Fruit fly (Drosophila melanogaster): Measurements from ENCODE around the gene CG12438.

Gene CG12438

DNA sequence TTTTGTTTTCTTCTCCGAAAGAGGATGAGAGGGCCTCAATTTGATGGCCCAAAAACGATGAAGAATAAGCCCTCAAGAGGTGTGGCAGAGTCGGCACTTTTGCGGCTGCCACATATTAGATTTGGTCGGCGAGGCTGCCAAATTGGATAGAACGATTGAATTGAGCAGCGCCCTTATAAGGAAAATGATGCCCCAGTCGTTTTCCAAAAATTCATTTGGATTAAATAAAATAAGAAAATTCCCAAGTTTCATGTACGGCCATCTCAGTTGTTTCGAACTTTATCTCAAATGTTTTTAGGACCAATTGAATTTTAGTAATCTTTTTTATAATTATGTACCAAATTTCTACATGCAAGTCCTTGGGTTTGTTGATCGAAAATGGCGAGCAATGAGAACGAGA lies at the start of gene CG12438, which contains the start of gene CG45307:
CG12438 (plus strand) TSS at position 264 of the 400 bp plus-strand sequence.
CG45307 (minus strand) TSS at position 101 of the 400 bp plus-strand sequence.
- TF ChIP-seq noc (tag; optimal IDR thresholded peaks at IDR 0.05): no peak

DNA sequence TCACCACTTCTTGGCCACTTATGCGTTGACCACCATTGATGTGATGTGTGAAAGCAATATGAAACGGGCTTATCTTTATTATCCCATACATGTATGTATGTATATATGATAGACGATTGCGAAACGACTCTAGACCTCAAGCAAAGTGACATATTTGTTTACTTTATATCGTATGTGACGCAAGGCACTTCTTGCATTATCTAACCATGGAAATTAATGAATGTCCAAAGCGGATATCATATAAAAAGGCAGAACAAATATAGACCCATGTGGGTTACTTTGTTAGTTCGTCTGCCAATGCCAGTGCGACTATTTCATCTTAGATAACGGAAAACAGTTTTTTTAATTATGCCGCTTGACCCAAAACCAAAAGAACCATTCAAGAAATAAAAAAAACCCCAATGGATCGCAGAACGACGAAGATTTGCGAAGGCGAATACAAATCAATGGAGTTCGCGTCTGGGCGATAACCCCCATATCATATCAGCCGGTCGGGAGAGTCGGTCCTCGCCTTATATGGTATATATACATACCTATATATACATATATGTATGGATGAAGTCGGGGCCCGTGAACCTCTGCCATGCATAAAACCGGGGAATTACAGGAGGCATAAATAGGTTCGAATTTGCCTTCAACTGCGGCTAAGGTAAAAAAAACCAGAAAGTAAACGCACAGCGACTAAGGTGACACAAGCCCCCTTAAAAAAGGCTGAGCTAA lies 49.0 kb upstream of the CG12438 start:
- TF ChIP-seq noc (tag; optimal IDR thresholded peaks at IDR 0.05): no peak

DNA sequence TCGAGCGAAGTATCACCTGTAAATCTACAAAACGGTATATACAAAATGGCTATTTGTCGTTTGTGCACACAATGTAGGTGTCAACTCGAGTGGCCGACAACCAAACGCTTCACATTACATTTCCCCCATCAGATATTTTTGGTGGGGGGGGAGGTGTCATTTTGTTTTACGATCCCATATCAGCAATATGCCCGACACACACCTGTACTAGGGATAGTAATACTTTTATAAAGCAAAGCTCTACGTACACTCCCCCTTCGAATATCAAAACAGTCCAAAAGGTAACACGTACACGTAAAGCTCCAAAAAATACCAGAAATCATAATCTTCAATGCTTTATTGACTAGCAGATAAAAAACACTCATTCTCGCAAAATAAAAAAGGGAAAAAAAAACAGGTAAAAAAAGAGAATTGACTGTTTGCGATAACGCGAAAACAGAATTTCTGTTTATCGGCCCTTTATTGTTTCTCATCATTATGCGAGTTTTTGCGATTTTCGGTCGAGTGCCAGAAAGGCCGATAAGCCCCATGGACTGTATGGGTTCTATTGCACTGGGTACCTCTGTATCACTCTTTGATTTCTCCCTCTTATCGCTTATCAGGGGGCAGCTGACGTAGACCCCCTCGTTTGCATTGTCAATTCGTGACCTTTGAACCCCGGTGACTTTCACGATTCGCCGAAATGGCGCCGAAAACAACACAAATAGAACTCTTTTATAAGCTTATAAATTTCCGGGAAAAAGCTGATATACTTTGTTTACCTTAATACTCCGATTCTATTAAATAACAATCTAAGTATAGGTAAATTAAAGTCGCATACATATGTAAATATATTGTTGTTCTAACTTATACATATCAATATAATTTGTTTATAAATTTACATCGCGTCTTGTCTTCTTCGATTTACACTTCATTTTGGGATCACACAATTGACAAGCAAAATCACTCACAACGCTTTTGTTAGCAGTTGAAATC lies 47.1 kb upstream of the CG12438 start, which contains the start of gene CatB:
CatB (plus strand) TSS at position 925 of the 975 bp plus-strand sequence.
- TF ChIP-seq noc (tag; optimal IDR thresholded peaks at IDR 0.05): peak; percentile 72

DNA sequence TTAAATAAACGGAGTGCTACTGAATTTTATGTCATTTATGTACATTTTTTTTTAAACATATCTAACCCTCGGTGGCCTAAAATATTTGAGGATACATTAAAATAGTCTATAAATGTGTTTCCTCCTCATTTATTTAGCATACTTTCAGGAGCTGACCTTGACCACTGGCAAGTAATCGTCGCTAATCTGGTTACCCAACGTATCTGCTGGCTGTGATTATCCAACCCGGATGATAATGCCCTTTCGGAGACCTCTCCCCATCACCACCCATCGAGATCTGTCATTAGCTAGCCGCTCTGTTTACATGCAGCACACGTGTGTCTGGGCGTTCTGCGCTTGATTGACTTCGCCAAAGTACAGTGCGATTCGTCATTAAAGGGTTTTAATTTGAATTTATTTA lies 44.6 kb upstream of the CG12438 start:
- TF ChIP-seq noc (tag; optimal IDR thresholded peaks at IDR 0.05): no peak

DNA sequence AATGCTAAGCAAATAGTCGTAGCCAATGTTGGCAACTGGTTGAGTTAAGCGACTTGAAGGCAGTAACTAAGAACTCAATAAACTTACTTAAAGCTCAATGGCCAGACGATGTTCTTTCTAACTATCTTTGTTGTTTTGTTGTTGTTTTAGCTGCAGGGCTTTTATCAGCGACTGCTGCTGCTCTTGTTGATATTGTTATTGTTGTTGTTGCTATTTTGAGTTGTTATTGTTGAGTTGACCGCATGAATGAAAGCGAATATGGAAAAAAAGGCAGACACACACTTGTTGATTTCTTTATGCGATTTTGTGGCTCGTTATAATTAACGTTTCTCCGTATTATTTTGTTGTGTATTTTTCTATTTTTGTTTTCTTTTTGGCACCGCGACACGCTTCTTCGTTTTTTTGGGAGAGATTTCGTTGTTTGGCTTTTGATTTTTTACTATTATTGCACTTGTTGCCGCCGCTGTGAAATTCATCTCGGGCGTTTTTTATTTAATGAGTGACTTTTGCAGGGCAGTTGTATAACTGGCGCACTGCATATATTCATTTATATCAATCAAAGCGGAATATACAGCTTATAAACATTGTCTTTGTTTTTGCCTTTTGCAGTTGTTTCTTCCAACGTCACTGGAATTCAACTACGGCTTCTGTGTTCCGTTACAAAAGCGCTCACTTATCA lies 43.5 kb upstream of the CG12438 start:
- no peak for TF ChIP-seq noc (tag; optimal IDR thresholded peaks at IDR 0.05)

DNA sequence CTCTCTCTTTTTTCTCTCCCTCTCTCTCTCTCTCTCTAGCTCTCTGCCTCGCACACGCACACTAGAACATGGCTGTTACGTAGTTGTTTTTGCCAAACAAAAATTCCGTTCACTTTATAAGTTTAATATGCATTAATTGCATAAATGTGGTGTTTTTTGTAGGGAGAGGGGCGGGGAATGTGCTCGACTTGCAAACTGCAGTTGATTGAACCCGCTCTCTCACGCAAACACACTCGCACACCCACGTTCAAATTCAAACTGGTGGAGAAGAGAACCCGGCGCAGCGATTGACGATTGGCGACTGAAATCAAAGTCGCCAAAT lies 43.0 kb upstream of the CG12438 start:
- no peak for TF ChIP-seq noc (tag; optimal IDR thresholded peaks at IDR 0.05)

DNA sequence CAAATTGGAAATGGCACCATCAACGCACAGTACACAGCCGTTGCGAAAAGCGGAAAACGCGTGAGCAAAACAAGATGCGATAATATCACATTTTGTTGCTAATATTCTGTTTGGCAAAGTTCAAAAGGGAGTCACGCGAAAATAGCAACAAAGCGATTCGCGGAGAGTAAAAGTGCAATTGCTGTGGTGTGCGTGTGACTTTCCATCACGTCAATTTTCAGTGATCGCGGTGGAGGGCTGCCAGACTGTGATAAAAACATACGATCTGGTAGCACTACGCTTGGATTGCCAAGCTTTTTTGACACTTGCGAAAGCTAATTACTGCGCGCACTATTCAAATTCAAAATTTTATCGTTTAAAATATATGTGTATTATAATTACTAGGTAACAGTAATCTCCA lies 42.7 kb upstream of the CG12438 start, which contains the start of gene Hnf4:
Hnf4 (minus strand) TSS at position 199 of the 400 bp plus-strand sequence.
- TF ChIP-seq noc (tag; optimal IDR thresholded peaks at IDR 0.05): peak; percentile 4

DNA sequence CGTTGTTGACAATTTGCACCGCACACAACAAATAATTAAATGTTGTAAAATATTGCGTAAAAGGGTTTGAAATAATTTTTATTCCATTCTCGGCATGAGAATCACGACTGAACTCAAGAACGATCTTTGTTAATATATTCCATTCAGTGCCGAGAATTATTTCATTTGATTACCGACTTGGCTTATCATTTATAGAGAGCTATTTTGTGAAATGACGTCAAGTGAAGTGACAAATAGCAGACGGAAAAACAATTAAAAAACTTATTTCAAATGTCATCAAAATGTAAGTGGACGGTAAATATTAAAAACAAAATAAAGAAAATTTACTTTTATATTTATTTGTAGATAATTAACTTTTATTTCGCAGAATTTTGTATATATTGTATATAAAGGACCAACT lies 37.6 kb upstream of the CG12438 start:
- no peak for TF ChIP-seq noc (tag; optimal IDR thresholded peaks at IDR 0.05)

DNA sequence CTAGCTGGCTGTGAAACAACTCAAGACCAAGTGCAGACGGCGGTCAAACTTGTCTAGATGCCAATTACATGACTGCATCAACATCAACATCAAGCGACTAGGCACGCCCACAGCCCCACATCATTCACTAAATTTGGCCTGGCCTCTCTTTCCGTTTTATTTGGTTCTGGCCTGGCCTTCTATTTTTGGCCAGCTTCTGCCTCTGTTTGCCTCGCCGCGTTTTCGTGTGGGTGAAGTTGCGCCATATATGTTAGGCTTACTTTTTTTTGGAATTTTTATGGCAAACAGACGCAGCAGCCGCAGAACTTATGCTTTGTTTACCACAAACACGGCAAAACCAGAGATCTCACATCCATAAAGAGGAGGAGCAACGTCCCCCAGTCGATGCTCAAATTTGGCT lies 36.6 kb upstream of the CG12438 start:
- no peak for TF ChIP-seq noc (tag; optimal IDR thresholded peaks at IDR 0.05)

DNA sequence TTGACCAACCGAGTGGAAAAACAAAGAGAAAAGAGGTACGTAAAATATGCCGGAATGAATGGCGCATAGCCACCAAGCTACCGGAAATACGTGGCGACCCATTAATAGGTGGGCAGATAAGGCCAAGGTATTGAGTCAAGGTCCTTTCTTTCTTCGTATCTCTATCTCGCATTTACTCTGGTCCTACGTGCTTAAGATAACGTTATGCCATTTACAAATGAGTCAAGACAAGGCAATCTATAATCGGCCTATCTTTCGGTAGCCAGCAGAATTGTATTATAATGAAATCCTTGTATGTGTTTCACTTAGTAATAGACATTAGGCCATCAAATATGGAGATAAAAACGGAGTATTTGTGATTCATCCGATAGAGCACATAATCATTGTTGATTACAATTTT lies 35.7 kb upstream of the CG12438 start:
- no peak for TF ChIP-seq noc (tag; optimal IDR thresholded peaks at IDR 0.05)

DNA sequence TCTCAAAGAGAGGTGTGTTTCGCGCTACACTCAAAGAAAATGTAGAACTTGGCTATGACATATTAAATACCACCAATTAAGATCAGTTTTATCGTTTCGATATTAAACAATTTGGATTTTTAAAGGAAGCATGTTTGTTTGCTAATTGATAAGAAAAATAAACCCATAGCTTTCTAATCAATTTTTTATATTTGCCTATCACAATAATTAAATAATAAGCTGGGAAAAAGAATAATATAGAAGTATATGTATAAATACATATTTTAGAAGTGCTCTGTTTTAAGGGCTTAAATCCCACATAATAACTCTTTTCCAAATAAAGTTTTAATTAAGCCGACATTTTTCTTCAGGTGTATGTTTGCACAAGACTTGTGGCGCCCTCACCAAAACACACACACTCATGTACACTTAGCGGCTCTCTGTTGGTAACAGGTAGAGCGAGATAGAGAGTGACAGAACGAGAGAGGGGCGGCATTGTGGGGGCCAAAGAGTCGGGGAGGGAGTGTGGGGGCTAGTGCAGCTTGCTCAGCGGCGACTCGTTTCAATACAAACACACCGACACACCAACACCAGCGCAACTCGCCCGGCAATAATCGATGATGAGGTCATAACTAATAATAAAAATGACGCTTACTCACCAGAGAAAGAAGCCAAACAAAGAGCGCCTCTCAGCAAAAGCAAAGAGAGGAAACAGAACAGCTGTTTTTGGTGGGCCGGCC lies 34.3 kb upstream of the CG12438 start:
- peak; percentile 98 for TF ChIP-seq noc (tag; optimal IDR thresholded peaks at IDR 0.05)

DNA sequence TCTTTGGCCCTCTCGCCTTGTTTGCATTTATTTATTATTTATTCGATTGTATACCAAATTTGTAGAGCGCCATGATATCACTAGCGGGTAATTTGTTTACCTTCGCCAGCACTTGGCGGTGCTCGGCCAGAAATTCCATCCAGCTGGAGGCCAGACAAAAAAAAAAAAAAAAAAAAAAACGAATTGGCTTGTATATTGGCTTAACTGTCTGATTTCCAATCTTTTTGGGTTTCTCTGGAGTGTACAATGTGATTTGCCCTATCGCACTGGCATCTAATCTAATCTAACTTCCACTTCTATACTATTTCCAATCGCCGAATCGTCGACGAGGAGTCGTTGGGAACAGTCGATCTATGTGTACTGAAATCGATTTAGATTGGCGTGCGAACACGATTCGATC lies 32.3 kb upstream of the CG12438 start:
- peak; percentile 57 for TF ChIP-seq noc (tag; optimal IDR thresholded peaks at IDR 0.05)

DNA sequence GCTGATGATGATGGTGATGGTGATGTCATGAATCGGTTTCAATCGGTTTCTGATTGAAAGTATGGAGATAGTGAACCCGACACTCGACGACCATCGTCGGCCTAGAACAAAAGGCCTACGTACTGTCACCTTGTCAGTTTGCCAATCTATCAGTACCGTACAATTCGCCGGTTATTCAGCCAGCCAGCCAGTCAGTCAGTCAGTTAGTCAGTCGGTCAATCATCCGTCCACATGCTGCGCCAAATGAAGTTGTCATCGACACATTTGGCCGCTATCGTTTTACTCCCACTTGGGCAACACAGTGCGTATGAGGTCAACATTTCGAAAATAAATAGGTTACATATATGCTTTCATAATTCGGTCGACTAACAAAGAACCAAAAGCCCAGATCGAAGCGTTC lies 31.1 kb upstream of the CG12438 start:
- TF ChIP-seq noc (tag; optimal IDR thresholded peaks at IDR 0.05): no peak

DNA sequence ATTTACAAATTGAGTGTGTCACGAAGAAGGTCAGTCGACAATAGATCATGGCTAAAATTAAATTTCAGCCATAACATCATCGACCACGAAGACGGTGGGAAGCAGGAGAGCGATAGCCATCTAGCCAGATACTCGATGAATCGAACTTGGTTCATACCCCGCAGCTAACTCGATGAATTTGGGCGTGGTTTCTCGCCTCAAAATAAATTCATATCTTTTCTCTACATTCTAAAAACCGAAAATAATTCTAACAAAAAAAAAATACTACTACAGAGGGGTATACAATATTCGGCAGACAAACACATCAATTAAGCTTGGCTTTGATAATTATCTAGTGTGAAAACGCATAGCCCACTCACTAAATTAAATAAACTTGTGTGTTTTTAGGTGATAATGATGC lies 19.4 kb upstream of the CG12438 start:
- TF ChIP-seq noc (tag; optimal IDR thresholded peaks at IDR 0.05): peak; percentile 40

DNA sequence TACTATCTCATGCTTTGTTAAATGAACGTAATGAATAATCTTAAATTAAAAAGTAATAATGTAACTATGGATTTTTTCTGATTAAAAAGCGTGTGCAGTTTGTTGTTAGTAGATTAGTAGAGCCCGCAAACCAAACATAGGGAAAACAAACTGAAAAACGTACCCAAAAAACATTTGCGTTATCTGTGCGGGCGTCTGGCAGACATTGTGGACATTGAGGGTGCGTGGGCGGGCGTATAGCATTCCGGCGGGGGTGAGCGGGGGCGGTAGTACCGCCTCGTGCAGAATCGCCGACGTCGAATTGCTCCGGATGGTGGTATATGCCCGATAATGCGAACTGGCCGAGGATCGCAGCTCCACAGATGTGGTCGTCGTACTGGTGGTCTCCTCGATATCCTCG lies 17.8 kb upstream of the CG12438 start:
- TF ChIP-seq noc (tag; optimal IDR thresholded peaks at IDR 0.05): no peak

DNA sequence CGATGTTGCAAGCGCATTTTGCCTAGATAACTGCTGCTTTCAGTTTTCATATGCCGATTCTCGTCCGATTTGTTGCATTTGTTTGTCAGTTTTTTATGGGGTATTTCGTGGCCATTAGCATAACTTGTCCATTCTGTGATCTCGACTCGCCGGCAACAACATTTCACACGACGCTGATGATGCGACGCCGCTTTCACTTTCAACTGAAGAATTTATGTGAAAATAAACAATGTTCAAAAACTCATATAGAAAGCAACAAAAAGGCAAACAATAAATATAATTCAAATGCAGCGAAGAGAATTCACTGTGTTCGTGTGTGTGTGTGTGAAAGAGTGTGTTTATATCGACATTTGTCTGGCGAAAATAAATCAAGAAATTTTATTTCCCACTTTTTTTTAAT lies 17.1 kb upstream of the CG12438 start:
- TF ChIP-seq noc (tag; optimal IDR thresholded peaks at IDR 0.05): no peak

All from whole organism, larva.